Worm (Caenorhabditis elegans): ENCODE results near the gene Y54G2A.77.
A peak's percentile ranks its signal among the peaks of the same experiment; 100 is the strongest.
"Not testable (repeated sequence)": the region's sequence is repeated elsewhere in the genome, so short reads cannot be mapped to it uniquely, and the experiment has no call there.

Y54G2A.77 gene

ce11 chrIV:2762380-2762779 lies at the start of gene Y54G2A.77:
Gene Y54G2A.77, plus strand, starts transcription at chrIV:2762680.
- TF ChIP-seq nhr-20 (tag; optimal IDR thresholded peaks at IDR 0.05) (no peak), fkh-4 (tag; optimal IDR thresholded peaks at IDR 0.05; ENCODE audit: borderline replicate concordance) (no peak), unc-62 (GFP tag; optimal IDR thresholded peaks at IDR 0.05) (no peak), sptf-1 (tag; optimal IDR thresholded peaks at IDR 0.05) (no peak), alr-1 (tag; optimal IDR thresholded peaks at IDR 0.05; ENCODE audit: borderline replicate concordance) (no peak), ceh-82 (tag; optimal IDR thresholded peaks at IDR 0.05) (no peak), C34B4.2 (tag; optimal IDR thresholded peaks at IDR 0.05) (no peak), elt-3 (tag; optimal IDR thresholded peaks at IDR 0.05) (no peak), nhr-19 (GFP tag; conservative IDR thresholded peaks at IDR 0.05) (no peak), pax-3 (tag; optimal IDR thresholded peaks at IDR 0.05) (no peak), dpl-1 (GFP tag; optimal IDR thresholded peaks at IDR 0.05) (no peak), zag-1 (tag; optimal IDR thresholded peaks at IDR 0.05) (no peak)

ce11 chrIV:2712935-2713334 lies 49.5 kb upstream of the Y54G2A.77 start, which contains the start of gene Y94H6A.12:
Gene Y94H6A.12, minus strand, starts transcription at chrIV:2713035.
- TF ChIP-seq ceh-88 (GFP tag; IDR thresholded peaks at IDR 0.05), result no peak
- TF ChIP-seq ama-1 (optimal IDR thresholded peaks at IDR 0.05), result no peak

ce11 chrIV:2716474-2716873 lies 46.0 kb upstream of the Y54G2A.77 start, which contains the start of gene Y94H6A.7:
Gene Y94H6A.7, minus strand, starts transcription at chrIV:2716574.
- not testable (repeated sequence) for TF ChIP-seq lin-13 (GFP tag; optimal IDR thresholded peaks at IDR 0.05); fos-1 (tag; optimal IDR thresholded peaks at IDR 0.05); tlp-1 (tag; optimal IDR thresholded peaks at IDR 0.05)

- not testable (repeated sequence) for TF ChIP-seq nhr-19 (GFP tag; conservative IDR thresholded peaks at IDR 0.05); unc-86 (tag; optimal IDR thresholded peaks at IDR 0.05); alr-1 (tag; optimal IDR thresholded peaks at IDR 0.05; ENCODE audit: borderline replicate concordance)
Measured at ce11 chrIV:2719734-2720133, 42.7 kb upstream of the Y54G2A.77 start, which contains the start of gene ndua-12. Gene ndua-12, minus strand, starts transcription at chrIV:2719834.

- TF ChIP-seq aly-2 (tag; optimal IDR thresholded peaks at IDR 0.05) (peak; percentile 70), nhr-20 (tag; optimal IDR thresholded peaks at IDR 0.05) (peak; percentile 82), unc-86 (tag; optimal IDR thresholded peaks at IDR 0.05) (peak; percentile 81), C04F5.9 (tag; optimal IDR thresholded peaks at IDR 0.05) (peak; percentile 60), nhr-28 (tag; optimal IDR thresholded peaks at IDR 0.05) (no peak), tbx-2 (tag; optimal IDR thresholded peaks at IDR 0.05) (peak; percentile 91), hlh-17 (GFP tag; optimal IDR thresholded peaks at IDR 0.05; ENCODE audit: borderline replicate concordance) (no peak), nhr-237 (tag; optimal IDR thresholded peaks at IDR 0.05) (no peak), mep-1 (tag; optimal IDR thresholded peaks at IDR 0.05) (peak; percentile 93), ces-1 (GFP tag; optimal IDR thresholded peaks at IDR 0.05) (no peak), nhr-71 (tag; optimal IDR thresholded peaks at IDR 0.05) (peak; percentile 90), sup-37 (GFP tag; optimal IDR thresholded peaks at IDR 0.05) (peak; percentile 57), fkh-4 (tag; optimal IDR thresholded peaks at IDR 0.05; ENCODE audit: borderline replicate concordance) (peak; percentile 56), ceh-88 (GFP tag; IDR thresholded peaks at IDR 0.05) (0 out of 2 replicates have a peak, but pooled peaks have one; percentile 43), skn-1 (tag; optimal IDR thresholded peaks at IDR 0.05) (peak; percentile 87), snpc-4 (tag; optimal IDR thresholded peaks at IDR 0.05) (peak; percentile 73), sptf-1 (tag; optimal IDR thresholded peaks at IDR 0.05) (no peak), vab-15 (tag; optimal IDR thresholded peaks at IDR 0.05) (no peak), rnt-1 (tag; optimal IDR thresholded peaks at IDR 0.05) (peak; percentile 94), ceh-82 (tag; optimal IDR thresholded peaks at IDR 0.05) (peak; percentile 89 to 91 (median 90)), lin-35 (GFP tag; optimal IDR thresholded peaks at IDR 0.05) (peak; percentile 79 to 88), mef-2 (tag; optimal IDR thresholded peaks at IDR 0.05) (no peak), efl-1 (optimal IDR thresholded peaks at IDR 0.05) (peak; percentile 79 to 86), efl-1 (GFP tag; optimal IDR thresholded peaks at IDR 0.05 in 1 of 2) (peak; percentile 82 to 98), pqm-1 (tag; optimal IDR thresholded peaks at IDR 0.05) (no peak), Y116A8C.19 (tag; optimal IDR thresholded peaks at IDR 0.05; ENCODE audit: borderline replicate concordance) (no peak), pax-3 (tag; optimal IDR thresholded peaks at IDR 0.05) (peak; percentile 66), ztf-4 (tag; optimal IDR thresholded peaks at IDR 0.05) (peak; percentile 14), egl-13 (tag; optimal IDR thresholded peaks at IDR 0.05) (peak; percentile 66), zag-1 (tag; optimal IDR thresholded peaks at IDR 0.05) (no peak), zip-4 (GFP tag; optimal IDR thresholded peaks at IDR 0.05) (peak; percentile 67), alr-1 (tag; optimal IDR thresholded peaks at IDR 0.05; ENCODE audit: borderline replicate concordance) (no peak), nhr-77 (tag; optimal IDR thresholded peaks at IDR 0.05) (peak; percentile 50), jun-1 (tag; optimal IDR thresholded peaks at IDR 0.05) (peak; percentile 75)
Measured at ce11 chrIV:2725784-2726183, 36.7 kb upstream of the Y54G2A.77 start, which contains the start of gene ubxn-2. Gene ubxn-2, minus strand, starts transcription at chrIV:2725819.

Data from whole organism, L1 larva.